Fruit fly (Drosophila melanogaster): ENCODE measurements around the gene CG13733.

The CG13733 gene

dm6 chr3L:17475979-17476393, 2.7 kb downstream of the CG13733 start, which contains the start of gene CG34250 (continued):
- TF ChIP-seq Dbx (GFP tag; IDR thresholded peaks at IDR 0.05) (no peak; the same call in 2 of the 3 replicates), CG13123 (GFP tag; optimal IDR thresholded peaks at IDR 0.05) (peak; percentile 36), Dip2 (GFP tag; IDR thresholded peaks at IDR 0.05) (no peak), run (tag; optimal IDR thresholded peaks at IDR 0.05) (no peak), h (optimal IDR thresholded peaks at IDR 0.05) (no peak), oc (tag; optimal IDR thresholded peaks at IDR 0.05) (no peak), HmgD (GFP tag; optimal IDR thresholded peaks at IDR 0.05) (no peak), amos (GFP tag; IDR thresholded peaks at IDR 0.05; ENCODE audit: partially characterized antibody) (peak; percentile 78; the same call in 1 of the 2 replicates), MTF-1 (GFP tag; optimal IDR thresholded peaks at IDR 0.05; ENCODE audit: borderline replicate concordance) (no peak), Doc2 (GFP tag; IDR thresholded peaks at IDR 0.05) (no peak), Lhr (GFP tag; optimal IDR thresholded peaks at IDR 0.05) (peak; percentile 76), Hey (tag; optimal IDR thresholded peaks at IDR 0.05) (no peak), sima (GFP tag; optimal IDR thresholded peaks at IDR 0.05) (no peak), Nf-YB (GFP tag; optimal IDR thresholded peaks at IDR 0.05) (peak; percentile 16), toy (GFP tag; IDR thresholded peaks at IDR 0.05) (no peak), ERR (GFP tag; optimal IDR thresholded peaks at IDR 0.05) (no peak), CG2116 (GFP tag; optimal IDR thresholded peaks at IDR 0.05) (peak; percentile 100), CG34422 (GFP tag; IDR thresholded peaks at IDR 0.05) (peak; percentile 48; the same call in 1 of the 3 replicates), CG18476 (GFP tag; optimal IDR thresholded peaks at IDR 0.05) (peak; percentile 39), CG12155 (GFP tag; optimal IDR thresholded peaks at IDR 0.05) (peak; percentile 38), CG5180 (GFP tag; optimal IDR thresholded peaks at IDR 0.05) (no peak), CG15479 (GFP tag; optimal IDR thresholded peaks at IDR 0.05) (no peak), crol (GFP tag; IDR thresholded peaks at IDR 0.05) (no peak), CG9817 (tag; optimal IDR thresholded peaks at IDR 0.05) (no peak), stwl (tag; optimal IDR thresholded peaks at IDR 0.05) (peak; percentile 83), NFAT (GFP tag; IDR thresholded peaks at IDR 0.05) (no peak; the same call in 1 of the 2 replicates), CG8478 (optimal IDR thresholded peaks at IDR 0.05) (no peak), CG10267 (tag; optimal IDR thresholded peaks at IDR 0.05) (peak; percentile 65), vnd (GFP tag; IDR thresholded peaks at IDR 0.05; ENCODE audit: partially characterized antibody) (peak; percentile 70), CG2678 (tag; optimal IDR thresholded peaks at IDR 0.05) (peak; percentile 15), jumu (GFP tag; optimal IDR thresholded peaks at IDR 0.05) (no peak), MESR4 (GFP tag; optimal IDR thresholded peaks at IDR 0.05) (peak; percentile 89), zf30C (GFP tag; optimal IDR thresholded peaks at IDR 0.05) (no peak), Elba2 (GFP tag; optimal IDR thresholded peaks at IDR 0.05) (peak; percentile 68), ems (GFP tag; optimal IDR thresholded peaks at IDR 0.05) (peak; percentile 34), CHES-1-like (GFP tag; optimal IDR thresholded peaks at IDR 0.05) (no peak), Hr51 (GFP tag; optimal IDR thresholded peaks at IDR 0.05) (peak; percentile 35 to 55), CG15269 (tag; optimal IDR thresholded peaks at IDR 0.05) (peak; percentile 26), unpg (GFP tag; optimal IDR thresholded peaks at IDR 0.05) (no peak), Nf-YC (tag; optimal IDR thresholded peaks at IDR 0.05) (peak; percentile 75), CG12769 (tag; optimal IDR thresholded peaks at IDR 0.05) (peak; percentile 48), PHDP (tag; optimal IDR thresholded peaks at IDR 0.05) (peak; percentile 26), hb (GFP tag; IDR thresholded peaks at IDR 0.05; ENCODE audit: partially characterized antibody) (no peak), Atf3 (GFP tag; optimal IDR thresholded peaks at IDR 0.05) (no peak), esg (GFP tag; conservative IDR thresholded peaks at IDR 0.05) (no peak), Sox102F (GFP tag; optimal IDR thresholded peaks at IDR 0.05) (peak; percentile 7), bab2 (GFP tag; optimal IDR thresholded peaks at IDR 0.05) (no peak), Hmr (GFP tag; optimal IDR thresholded peaks at IDR 0.05) (peak; percentile 55), E2f1 (GFP tag; IDR thresholded peaks at IDR 0.05) (no peak), Awh (GFP tag; IDR thresholded peaks at IDR 0.05) (no peak), CG10462 (GFP tag; optimal IDR thresholded peaks at IDR 0.05) (peak; percentile 17)
